Fruit fly (Drosophila melanogaster) whole organism, adult: ENCODE measurements around the gene CG18231.
A peak's percentile ranks its signal among the peaks of the same experiment; 100 is the strongest.

Experiments used
- CG14711 ChIP-seq: fragments of 200-800 bp; sonication (Bioruptor generic); optimal IDR thresholded peaks from 2 replicates; lab custom pipeline; 2018; ENCODE audit warnings: missing biosample characterization, mild to moderate bottlenecking, missing genetic modification characterization, moderate library complexity
- CG7045 ChIP-seq: fragments of 200-800 bp; sonication (Bioruptor generic); optimal IDR thresholded peaks from 2 replicates; lab custom pipeline; 2017; ENCODE audit warnings: missing biosample characterization, mild to moderate bottlenecking, missing genetic modification characterization
- Clk ChIP-seq: fragments of 200-800 bp; sonication (Bioruptor generic); optimal IDR thresholded peaks from 2 replicates; lab custom pipeline; 2017; ENCODE audit warnings: missing biosample characterization, missing genetic modification characterization
- kay ChIP-seq: fragments of 200-800 bp; sonication (Bioruptor generic); peaks from one replicate; lab custom pipeline; 2016; ENCODE audit warnings: missing biosample characterization, missing genetic modification characterization, borderline replicate concordance

The CG18231 gene

dm6 chr3L:18653737-18654136 is 46.5 kb downstream of the CG18231 start:
- TF ChIP-seq CG7045 (GFP tag; lab: Kevin White, UChicago) = no peak
- TF ChIP-seq kay (GFP tag; lab: Kevin White, UChicago) = peak; percentile 49
- no peak for TF ChIP-seq CG14711 (tag; lab: Kevin White, UChicago)
- TF ChIP-seq Clk = no peak
